Worm (Caenorhabditis elegans) whole organism, L1 larva: Measurements from ENCODE around the gene Y51A2A.6.

Experiments used
- alr-1 ChIP-seq: fragments of 200-800 bp; sonication (Bioruptor generic); optimal IDR thresholded peaks from 2 replicates; lab custom pipeline; 2018; ENCODE audit warnings: borderline replicate concordance, mild to moderate bottlenecking, missing genetic modification characterization, missing compliant biosample characterization
- mdl-1 ChIP-seq, 2 experiments: fragments of 150-350 bp; optimal IDR thresholded peaks; 2 replicates each; lab custom pipeline; 2014 to 2017; ENCODE audit warnings: missing biosample characterization in 2 of 2, missing genetic modification characterization in 2 of 2, inconsistent platforms in 1 of 2
- zag-1 ChIP-seq: fragments of 150-350 bp; optimal IDR thresholded peaks from 2 replicates; lab custom pipeline; 2014; ENCODE audit warnings: missing biosample characterization, missing genetic modification characterization

DNA sequence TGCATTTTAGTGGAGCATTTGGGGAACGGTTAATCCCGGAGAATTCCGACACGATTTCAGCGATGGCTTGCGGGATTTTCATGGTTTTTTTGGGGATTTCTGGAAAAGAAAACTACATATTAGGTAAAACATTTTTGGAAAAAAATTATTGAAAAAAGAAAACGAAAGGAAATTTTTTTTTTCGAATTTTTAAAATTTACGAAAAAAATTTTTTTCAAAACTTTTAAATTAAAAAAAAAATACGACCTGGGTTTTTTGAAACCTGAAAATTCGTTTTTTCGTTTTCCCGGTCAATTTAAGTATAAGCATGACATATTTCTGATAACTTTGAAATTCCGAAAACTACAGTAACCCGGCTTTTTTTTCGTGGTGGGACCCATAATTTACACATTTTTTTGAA lies 37.3 kb downstream of the Y51A2A.6 start, which contains the start of gene C08E8.10:
- TF ChIP-seq mdl-1 (tag; optimal IDR thresholded peaks at IDR 0.05; lab: Kevin White, UChicago) (no peak), alr-1 (no peak), zag-1 (tag; lab: Kevin White, UChicago) (no peak)
